Worm (Caenorhabditis elegans): Measurements from ENCODE around the gene Y41C4A.32.

The Y41C4A.32 gene

DNA sequence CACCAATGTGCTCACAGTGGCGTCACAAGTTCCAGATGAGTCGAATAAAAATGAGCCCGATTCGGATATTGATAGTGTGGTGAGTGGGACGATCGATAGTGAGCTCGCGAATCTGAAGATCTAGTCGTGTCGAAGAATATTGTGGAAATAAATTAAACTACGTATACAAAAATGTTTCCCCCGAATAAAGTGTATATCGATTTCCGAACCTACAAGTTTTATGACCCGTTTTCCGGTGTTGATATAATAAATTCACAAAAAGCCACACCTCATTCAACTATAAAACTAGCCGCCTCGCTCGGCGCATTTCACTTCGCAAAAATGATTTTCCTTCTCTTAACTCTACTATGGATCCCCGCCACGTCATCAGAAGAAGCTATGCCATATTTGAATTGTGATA lies 21.5 kb upstream of the Y41C4A.32 start, which contains the start of gene pqn-84:
Gene pqn-84, plus strand, starts transcription at position 301 of the 400 bp plus-strand sequence.
- TF ChIP-seq efl-1 (optimal IDR thresholded peaks at IDR 0.05) (no peak), efl-1 (GFP tag; optimal IDR thresholded peaks at IDR 0.05 in 1 of 2) (peak in 1 of 2 experiments; percentile 53), swsn-7 (tag; optimal IDR thresholded peaks at IDR 0.05) (no peak)

DNA sequence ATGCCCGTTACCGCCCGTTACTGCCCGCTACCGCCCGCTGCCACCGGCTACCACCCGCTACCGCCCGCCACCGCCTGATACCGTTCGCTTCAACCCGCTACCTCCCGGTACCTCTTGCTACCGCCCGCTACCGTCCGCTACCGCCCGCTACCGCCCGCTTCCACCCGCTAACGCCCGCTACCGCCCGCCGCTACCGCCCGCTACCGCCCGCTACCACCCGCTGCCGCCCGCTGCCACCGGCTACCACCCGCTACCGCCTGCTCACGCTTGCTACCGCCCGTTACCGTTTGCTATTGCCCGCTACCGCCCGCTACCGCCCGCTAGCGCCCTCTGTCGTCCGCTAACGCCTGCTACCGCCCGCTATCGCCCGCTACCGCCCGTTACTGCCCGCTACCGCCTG lies 19.6 kb upstream of the Y41C4A.32 start:
- no peak for TF ChIP-seq nhr-77 (tag; optimal IDR thresholded peaks at IDR 0.05)
- peak; percentile 77 for TF ChIP-seq ceh-8 (GFP tag; optimal IDR thresholded peaks at IDR 0.05)

DNA sequence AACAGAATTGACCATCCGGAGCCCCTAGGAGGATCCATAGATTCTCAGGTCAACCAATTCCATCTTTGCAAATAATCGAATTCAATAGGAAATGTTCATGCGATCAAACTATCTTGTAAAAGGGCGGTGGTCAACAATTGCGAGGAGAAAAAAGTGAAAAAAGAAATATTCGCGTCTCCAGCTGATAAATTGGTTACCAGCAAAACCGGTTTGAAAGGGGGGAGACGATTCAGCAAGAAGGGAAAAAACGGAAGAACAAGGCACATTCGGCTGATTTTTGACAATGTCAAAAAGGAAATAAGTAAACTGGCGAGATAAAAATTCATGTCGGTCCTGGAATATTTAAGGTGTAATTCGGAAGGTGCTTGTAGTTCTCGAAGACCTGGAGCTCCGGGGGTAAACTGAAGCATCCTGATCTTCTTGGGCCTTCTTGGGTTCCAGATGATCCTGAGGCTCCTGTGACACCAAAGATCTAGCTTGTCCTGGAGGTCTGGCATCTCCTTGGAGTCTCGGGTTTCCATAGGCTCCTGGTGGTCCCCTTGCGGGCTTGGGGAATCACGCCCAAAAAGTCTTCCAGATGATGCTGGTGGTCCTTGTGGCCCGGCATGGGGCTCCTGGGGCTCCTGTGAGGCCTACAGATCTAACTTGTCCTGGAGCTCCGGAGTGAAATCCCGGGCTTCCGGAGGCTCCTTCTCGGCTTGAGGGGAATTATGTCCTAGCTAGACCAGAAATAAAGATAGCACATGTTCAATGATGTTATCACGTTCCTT lies 18.3 kb upstream of the Y41C4A.32 start:
- TF ChIP-seq fkh-4 (tag; optimal IDR thresholded peaks at IDR 0.05; ENCODE audit: borderline replicate concordance): no peak
- no peak for TF ChIP-seq hlh-17 (GFP tag; optimal IDR thresholded peaks at IDR 0.05; ENCODE audit: borderline replicate concordance)
- TF ChIP-seq lin-13 (GFP tag; optimal IDR thresholded peaks at IDR 0.05): no peak
- no peak for TF ChIP-seq pax-3 (tag; optimal IDR thresholded peaks at IDR 0.05)
- TF ChIP-seq ceh-82 (tag; optimal IDR thresholded peaks at IDR 0.05): no peak
- peak; percentile 87 for TF ChIP-seq blmp-1 (tag; optimal IDR thresholded peaks at IDR 0.05)
- no peak for TF ChIP-seq irx-1 (tag; optimal IDR thresholded peaks at IDR 0.05)
- TF ChIP-seq tlp-1 (tag; optimal IDR thresholded peaks at IDR 0.05): no peak
- no peak for TF ChIP-seq unc-130 (tag; optimal IDR thresholded peaks at IDR 0.05)
- TF ChIP-seq ceh-8 (GFP tag; optimal IDR thresholded peaks at IDR 0.05): no peak
- TF ChIP-seq grh-1 (GFP tag; IDR thresholded peaks at IDR 0.05): peak; percentile 60
- TF ChIP-seq nhr-85 (tag): peak; percentile 69
- no peak for TF ChIP-seq xbp-1 (tag; optimal IDR thresholded peaks at IDR 0.05)
- TF ChIP-seq skn-1 (tag; optimal IDR thresholded peaks at IDR 0.05): no peak
- TF ChIP-seq ets-5 (GFP tag; IDR thresholded peaks at IDR 0.05): no peak
- no peak for TF ChIP-seq nhr-76 (tag; optimal IDR thresholded peaks at IDR 0.05)
- no peak for TF ChIP-seq nhr-28 (tag; optimal IDR thresholded peaks at IDR 0.05)
- TF ChIP-seq snpc-4 (tag; optimal IDR thresholded peaks at IDR 0.05): no peak
- no peak for TF ChIP-seq rnt-1 (tag; optimal IDR thresholded peaks at IDR 0.05)
- no peak for TF ChIP-seq fkh-8 (tag; optimal IDR thresholded peaks at IDR 0.05)
- no peak for TF ChIP-seq unc-98 (GFP tag; IDR thresholded peaks at IDR 0.05)

DNA sequence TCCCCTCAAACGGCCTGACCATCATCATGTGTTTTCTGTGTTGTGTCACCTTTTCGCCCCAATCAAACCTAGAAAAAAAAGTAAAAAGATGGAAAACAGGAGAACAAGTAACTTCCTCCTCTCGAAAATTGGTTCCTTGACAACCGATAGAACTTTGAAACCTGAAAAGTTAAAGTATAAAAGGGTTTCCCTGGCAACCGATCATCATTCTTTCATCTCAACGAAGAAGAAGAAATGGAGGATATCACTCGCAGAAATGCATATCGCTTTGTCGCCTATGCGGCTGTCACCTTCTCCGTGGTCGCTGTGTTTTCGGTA lies 17.8 kb upstream of the Y41C4A.32 start, which contains the start of gene col-95:
Gene col-95, plus strand, starts transcription at position 219 of the 318 bp plus-strand sequence.
- TF ChIP-seq ceh-63 (GFP tag; optimal IDR thresholded peaks at IDR 0.05) (no peak), lin-35 (GFP tag; optimal IDR thresholded peaks at IDR 0.05) (peak in 1 of 2 experiments; percentile 5), lin-13 (GFP tag; optimal IDR thresholded peaks at IDR 0.05) (no peak)

DNA sequence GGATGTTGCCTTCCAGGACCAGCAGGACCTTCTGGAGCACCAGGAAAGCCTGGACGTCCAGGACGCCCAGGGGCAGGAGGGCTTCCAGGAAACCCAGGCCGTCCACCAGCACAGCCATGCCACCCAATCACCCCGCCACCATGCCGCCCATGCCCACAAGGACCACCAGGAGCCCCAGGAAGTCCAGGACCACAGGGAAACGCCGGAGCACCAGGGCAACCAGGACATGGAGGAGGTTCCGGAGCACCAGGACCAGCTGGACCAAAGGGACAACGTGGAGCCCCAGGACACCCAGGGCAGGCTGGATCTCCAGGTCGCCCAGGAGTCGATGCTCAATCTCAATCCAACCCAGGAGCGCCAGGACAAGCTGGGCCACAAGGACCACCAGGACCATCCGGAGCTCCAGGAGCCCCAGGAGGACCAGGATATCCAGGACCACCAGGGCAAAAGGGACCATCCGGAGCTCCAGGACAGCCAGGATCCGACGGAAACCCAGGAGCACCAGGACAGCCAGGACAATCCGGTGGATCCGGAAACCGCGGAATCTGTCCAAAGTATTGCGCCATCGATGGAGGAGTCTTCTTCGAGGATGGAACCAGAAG lies 17.0 kb upstream of the Y41C4A.32 start:
- no peak for TF ChIP-seq unc-62 (GFP tag; optimal IDR thresholded peaks at IDR 0.05)
- no peak for TF ChIP-seq C04F5.9 (tag; optimal IDR thresholded peaks at IDR 0.05)
- no peak for TF ChIP-seq nhr-47 (tag; optimal IDR thresholded peaks at IDR 0.05)
- no peak for TF ChIP-seq lir-3 (tag; optimal IDR thresholded peaks at IDR 0.05; ENCODE audit: poor library complexity)
- TF ChIP-seq nhr-85 (tag): no peak
- no peak for TF ChIP-seq ztf-11 (tag; optimal IDR thresholded peaks at IDR 0.05)

DNA sequence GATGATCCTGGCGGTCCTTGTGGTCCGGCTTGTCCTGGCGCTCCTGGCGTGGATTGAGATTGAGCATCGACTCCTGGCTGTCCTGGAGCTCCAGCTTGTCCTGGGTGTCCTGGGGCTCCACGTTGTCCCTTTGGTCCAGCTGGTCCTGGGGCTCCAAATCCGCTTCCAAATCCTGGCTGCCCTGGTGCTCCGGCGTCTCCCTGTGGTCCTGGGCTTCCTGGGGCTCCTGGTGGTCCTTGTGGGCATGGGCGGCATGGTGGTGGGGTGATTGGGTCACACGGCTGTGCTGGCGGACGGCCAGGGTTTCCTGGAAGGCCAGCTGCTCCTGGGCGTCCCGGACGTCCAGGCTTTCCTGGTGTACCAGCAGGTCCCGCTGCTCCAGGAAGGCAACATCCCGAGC lies 15.6 kb upstream of the Y41C4A.32 start:
- TF ChIP-seq ceh-8 (GFP tag; optimal IDR thresholded peaks at IDR 0.05) (peak; percentile 40), tlp-1 (tag; optimal IDR thresholded peaks at IDR 0.05) (no peak), hlh-17 (GFP tag; optimal IDR thresholded peaks at IDR 0.05; ENCODE audit: borderline replicate concordance) (no peak), pax-3 (tag; optimal IDR thresholded peaks at IDR 0.05) (no peak), sup-37 (GFP tag; optimal IDR thresholded peaks at IDR 0.05) (no peak), jun-1 (tag; optimal IDR thresholded peaks at IDR 0.05) (no peak)

All from whole organism, L1 larva.